Worm (Caenorhabditis elegans) whole organism, L4 larva: ENCODE results near the gene oxi-1.

Experiments used
- F37D6.2 ChIP-seq: sonication (generic microtip); optimal IDR thresholded peaks from 2 replicates; lab custom pipeline; 2016; ENCODE audit warnings: mild to moderate bottlenecking, missing genetic modification characterization, missing compliant biosample characterization
- F49E8.2 ChIP-seq: sonication (generic microtip); optimal IDR thresholded peaks from 2 replicates; lab custom pipeline; 2016; ENCODE audit warnings: missing compliant biosample characterization, mild to moderate bottlenecking, missing genetic modification characterization, borderline replicate concordance
- T26A8.4 ChIP-seq: fragments of 200-800 bp; sonication (Bioruptor generic); IDR thresholded peaks from 2 replicates; pipeline ENCODE4 v1.3.6; 2022; ENCODE audit warnings: missing genetic modification characterization, missing compliant biosample characterization
- Y105C5A.15 ChIP-seq: fragments of 200-800 bp; sonication (Bioruptor generic); IDR thresholded peaks from 2 replicates; pipeline ENCODE4 v1.3.6; 2022; ENCODE audit warnings: missing genetic modification characterization, missing compliant biosample characterization
- Y48G9A.11 ChIP-seq: fragments of 200-800 bp; sonication (Bioruptor generic); IDR thresholded peaks from 2 replicates; pipeline ENCODE4 v1.3.6; 2022; ENCODE audit warnings: missing genetic modification reagents, missing genetic modification characterization, missing compliant biosample characterization
- Y5F2A.4 ChIP-seq: fragments of 200-800 bp; sonication (Bioruptor generic); optimal IDR thresholded peaks from 2 replicates; lab custom pipeline; 2018; ENCODE audit warnings: mild to moderate bottlenecking, missing genetic modification characterization, missing compliant biosample characterization
- Y75B8A.6 ChIP-seq: fragments of 200-800 bp; sonication (Bioruptor generic); IDR thresholded peaks from 2 replicates; pipeline ENCODE4 v1.3.6; 2022; ENCODE audit warnings: missing genetic modification reagents, missing genetic modification characterization, missing compliant biosample characterization
- ceh-28 ChIP-seq: fragments of 150-350 bp; optimal IDR thresholded peaks from 2 replicates; lab custom pipeline; 2014; ENCODE audit warnings: missing biosample characterization, missing genetic modification reagents, missing genetic modification characterization
- ceh-32 ChIP-seq: sonication (generic microtip); optimal IDR thresholded peaks from 2 replicates; lab custom pipeline; 2016; ENCODE audit warnings: mild to moderate bottlenecking, missing genetic modification characterization, missing compliant biosample characterization; ENCODE audit not compliant: poor library complexity
- ceh-62 ChIP-seq: sonication (generic microtip); optimal IDR thresholded peaks from 2 replicates; lab custom pipeline; 2017; ENCODE audit warnings: missing biosample characterization, missing genetic modification characterization
- ceh-82 ChIP-seq: sonication (generic microtip); optimal IDR thresholded peaks from 2 replicates; lab custom pipeline; 2017; ENCODE audit warnings: missing biosample characterization, missing genetic modification characterization
- ctbp-1 ChIP-seq: fragments of 200-800 bp; sonication (Bioruptor generic); IDR thresholded peaks from 2 replicates; pipeline ENCODE4 v1.3.6; 2022; ENCODE audit warnings: missing genetic modification reagents, missing genetic modification characterization, missing compliant biosample characterization
- daf-12 ChIP-seq: fragments of 150-350 bp; optimal IDR thresholded peaks from 2 replicates; lab custom pipeline; 2014; ENCODE audit warnings: missing biosample characterization, missing genetic modification reagents, missing genetic modification characterization
- daf-16 ChIP-seq, 3 experiments: sonication (generic microtip); optimal IDR thresholded peaks; 2 replicates each; lab custom pipeline; 2016 to 2017; ENCODE audit warnings: missing genetic modification characterization in 3 of 3, missing genetic modification reagents in 3 of 3, mild to moderate bottlenecking in 2 of 3, missing compliant biosample characterization in 2 of 3, missing biosample characterization in 1 of 3, moderate library complexity in 1 of 3
- dmd-9 ChIP-seq: fragments of 200-800 bp; sonication (Bioruptor generic); IDR thresholded peaks from 2 replicates; pipeline ENCODE4 v1.3.6; 2022; ENCODE audit warnings: missing genetic modification reagents, missing genetic modification characterization, missing compliant biosample characterization
- dpl-1 ChIP-seq: fragments of 150-350 bp; optimal IDR thresholded peaks from 2 replicates; lab custom pipeline; 2014; ENCODE audit warnings: missing biosample characterization, missing genetic modification reagents, missing genetic modification characterization
- duxl-1 ChIP-seq: sonication (generic microtip); optimal IDR thresholded peaks from 2 replicates; lab custom pipeline; 2016; ENCODE audit warnings: mild to moderate bottlenecking, missing genetic modification characterization, moderate library complexity, missing compliant biosample characterization; ENCODE audit not compliant: poor library complexity
- egl-27 ChIP-seq: sonication (generic microtip); optimal IDR thresholded peaks from 3 replicates; lab custom pipeline; 2017; ENCODE audit warnings: missing biosample characterization, missing genetic modification reagents, missing genetic modification characterization
- fkh-10 ChIP-seq: fragments of 150-350 bp; optimal IDR thresholded peaks from 2 replicates; lab custom pipeline; 2014; ENCODE audit warnings: missing biosample characterization, missing genetic modification reagents, missing genetic modification characterization
- lin-15B ChIP-seq: fragments of 150-350 bp; sonication (generic microtip); optimal IDR thresholded peaks from 3 replicates; lab custom pipeline; 2014; ENCODE audit warnings: missing biosample characterization, missing genetic modification characterization
- lin-38 ChIP-seq: fragments of 200-800 bp; sonication (Bioruptor generic); IDR thresholded peaks from 2 replicates; pipeline ENCODE4 v1.3.6; 2022; ENCODE audit warnings: missing genetic modification reagents, missing genetic modification characterization, missing compliant biosample characterization
- madf-9 ChIP-seq: fragments of 200-800 bp; sonication (Bioruptor generic); conservative IDR thresholded peaks from 2 replicates; pipeline ENCODE4 v1.3.6; 2022; ENCODE audit warnings: missing genetic modification reagents, missing genetic modification characterization, missing compliant biosample characterization
- mdl-1 ChIP-seq, 2 experiments: fragments of 150-350 bp in 1 of 2; sonication (generic microtip) in 1 of 2; optimal IDR thresholded peaks; 2 replicates each; lab custom pipeline; 2014 to 2017; ENCODE audit warnings: missing biosample characterization in 2 of 2, missing genetic modification characterization in 2 of 2
- mdt-29 ChIP-seq: fragments of 200-800 bp; sonication (Bioruptor generic); IDR thresholded peaks from 2 replicates; pipeline ENCODE4 v1.3.6; 2022; ENCODE audit warnings: missing genetic modification reagents, missing genetic modification characterization, missing compliant biosample characterization
- mes-2 ChIP-seq: sonication (generic microtip); optimal IDR thresholded peaks from 2 replicates; lab custom pipeline; 2016; ENCODE audit warnings: missing genotype, mild to moderate bottlenecking, missing genetic modification characterization, missing compliant biosample characterization; ENCODE audit not compliant: poor library complexity, severe bottlenecking
- nhr-10 ChIP-seq: fragments of 150-350 bp; optimal IDR thresholded peaks from 2 replicates; lab custom pipeline; 2014; ENCODE audit warnings: missing biosample characterization, missing genetic modification characterization
- nhr-11 ChIP-seq: fragments of 150-350 bp; optimal IDR thresholded peaks from 2 replicates; lab custom pipeline; 2014; ENCODE audit warnings: missing biosample characterization, missing genetic modification characterization
- nhr-41 ChIP-seq: fragments of 200-800 bp; sonication (Bioruptor generic); IDR thresholded peaks from 2 replicates; pipeline ENCODE4 v1.3.6; 2022; ENCODE audit warnings: missing genetic modification reagents, missing genetic modification characterization, missing compliant biosample characterization
- nhr-48 ChIP-seq: sonication (generic microtip); optimal IDR thresholded peaks from 2 replicates; lab custom pipeline; 2016; ENCODE audit warnings: mild to moderate bottlenecking, missing genetic modification characterization, missing compliant biosample characterization
- nhr-6 ChIP-seq: fragments of 150-350 bp; optimal IDR thresholded peaks from 2 replicates; lab custom pipeline; 2014; ENCODE audit warnings: missing biosample characterization, missing genetic modification characterization
- nhr-77 ChIP-seq: fragments of 150-350 bp; optimal IDR thresholded peaks from 2 replicates; lab custom pipeline; 2014; ENCODE audit warnings: missing biosample characterization, missing genetic modification characterization
- pha-4 ChIP-seq, 2 experiments: fragments of 150-350 bp in 1 of 2; fragments of 200-800 bp in 1 of 2; sonication (Bioruptor generic) in 1 of 2; IDR thresholded peaks in 1 of 2; optimal IDR thresholded peaks in 1 of 2; 2 replicates each; pipeline versions ENCODE4 v1.3.6 to Lab custom; 2014 to 2022; ENCODE audit warnings: missing genetic modification characterization in 2 of 2, missing genetic modification reagents in 2 of 2, missing biosample characterization in 1 of 2, missing compliant biosample characterization in 1 of 2
- rbr-2 ChIP-seq: sonication (generic microtip); optimal IDR thresholded peaks from 2 replicates; lab custom pipeline; 2016; ENCODE audit warnings: missing genotype, missing genetic modification characterization, missing compliant biosample characterization
- skn-1 ChIP-seq: fragments of 150-350 bp; optimal IDR thresholded peaks from 2 replicates; lab custom pipeline; 2014; ENCODE audit warnings: missing biosample characterization, missing genetic modification characterization
- snpc-1.2 ChIP-seq: fragments of 200-800 bp; sonication (Bioruptor generic); IDR thresholded peaks from 2 replicates; pipeline ENCODE4 v1.3.6; 2022; ENCODE audit warnings: missing genetic modification reagents, missing genetic modification characterization, missing compliant biosample characterization
- snpc-4 ChIP-seq: fragments of 150-350 bp; optimal IDR thresholded peaks from 2 replicates; lab custom pipeline; 2014; ENCODE audit warnings: missing biosample characterization, missing genetic modification characterization
- unc-62 ChIP-seq, 3 experiments: fragments of 150-350 bp in 1 of 3; sonication (generic microtip); optimal IDR thresholded peaks in 2 of 3; peaks in 1 of 3; 1 replicate in 1 of 3; 2 replicates in 2 of 3; lab custom pipeline; 2014 to 2017; ENCODE audit warnings: missing biosample characterization in 3 of 3, missing genetic modification characterization in 3 of 3, missing genetic modification reagents in 3 of 3, missing genotype in 1 of 3
- vab-7 ChIP-seq: fragments of 200-800 bp; sonication (Bioruptor generic); IDR thresholded peaks from 2 replicates; pipeline ENCODE4 v1.3.6; 2022; ENCODE audit warnings: missing genetic modification reagents, missing genetic modification characterization, missing compliant biosample characterization
- zfp-3 ChIP-seq: fragments of 200-800 bp; sonication (Bioruptor generic); conservative IDR thresholded peaks from 2 replicates; pipeline ENCODE4 v1.3.6; 2022; ENCODE audit warnings: missing genetic modification reagents, missing genetic modification characterization, missing compliant biosample characterization
- zip-11 ChIP-seq: fragments of 200-800 bp; sonication (Bioruptor generic); IDR thresholded peaks from 2 replicates; pipeline ENCODE4 v1.3.6; 2022; ENCODE audit warnings: missing genetic modification characterization, missing compliant biosample characterization
- zip-2 ChIP-seq: fragments of 150-350 bp; optimal IDR thresholded peaks from 2 replicates; lab custom pipeline; 2014; ENCODE audit warnings: missing biosample characterization, missing genetic modification characterization
- ztf-7 ChIP-seq: fragments of 150-350 bp; optimal IDR thresholded peaks from 2 replicates; lab custom pipeline; 2014; ENCODE audit warnings: missing biosample characterization, missing genetic modification characterization

Gene oxi-1

ce11 chrIII:10895817-10896413, 37.8 kb downstream of the oxi-1 start, which contains the start of gene com-1:
Gene com-1, plus strand, starts transcription at chrIII:10896363.
- TF ChIP-seq Y105C5A.15 (no peak), lin-38 (GFP tag; lab: Robert Waterston, UW) (peak; percentile 92), nhr-6 (tag; lab: Kevin White, UChicago) (peak; percentile 21), daf-16 (GFP tag; optimal IDR thresholded peaks at IDR 0.05; lab: Kevin White, UChicago) (peak in 1 of 2 experiments; percentile 7), daf-16 (tag; optimal IDR thresholded peaks at IDR 0.05; lab: Kevin White, UChicago) (no peak), rbr-2 (tag; lab: Kevin White, UChicago) (peak; percentile 12), dpl-1 (GFP tag; lab: Kevin White, UChicago) (peak; percentile 52), nhr-48 (tag; lab: Kevin White, UChicago) (no peak), egl-27 (no peak), mes-2 (peak; percentile 79), duxl-1 (tag; lab: Kevin White, UChicago) (no peak)

ce11 chrIII:10902341-10902740, 44.3 kb downstream of the oxi-1 start, which contains the start of gene unc-119:
Gene unc-119, plus strand, starts transcription at chrIII:10902641.
- TF ChIP-seq ceh-82 (tag; lab: Kevin White, UChicago) (no peak), Y48G9A.11 (GFP tag; lab: Robert Waterston, UW) (no peak), F37D6.2 (tag; lab: Kevin White, UChicago) (no peak), rbr-2 (tag; lab: Kevin White, UChicago) (no peak), zip-2 (tag; lab: Kevin White, UChicago) (no peak), nhr-6 (tag; lab: Kevin White, UChicago) (no peak), ztf-7 (tag; lab: Kevin White, UChicago) (no peak), daf-12 (tag; lab: Kevin White, UChicago) (no peak), Y105C5A.15 (no peak), duxl-1 (tag; lab: Kevin White, UChicago) (no peak), T26A8.4 (GFP tag; lab: Robert Waterston, UW) (no peak), nhr-48 (tag; lab: Kevin White, UChicago) (no peak), ceh-62 (tag; lab: Kevin White, UChicago) (no peak), Y75B8A.6 (GFP tag; lab: Robert Waterston, UW) (no peak), snpc-4 (tag; lab: Kevin White, UChicago) (no peak), vab-7 (GFP tag; lab: Robert Waterston, UW) (no peak), Y5F2A.4 (GFP tag; lab: Kevin White, UChicago) (no peak), ceh-28 (no peak)

ce11 chrIII:10903009-10903609, 45.0 kb downstream of the oxi-1 start:
- TF ChIP-seq dmd-9 (GFP tag; lab: Robert Waterston, UW) (no peak), lin-15B (no peak), unc-62 (GFP tag; optimal IDR thresholded peaks at IDR 0.05 in 1 of 2; lab: Kevin White, UChicago) (peak in 1 of 2 experiments; percentile 78), unc-62 (tag; optimal IDR thresholded peaks at IDR 0.05; lab: Kevin White, UChicago) (no peak), snpc-1.2 (no peak), Y5F2A.4 (GFP tag; lab: Kevin White, UChicago) (no peak), nhr-77 (no peak), madf-9 (no peak), snpc-4 (tag; lab: Kevin White, UChicago) (no peak), ceh-28 (no peak), pha-4 (GFP tag; IDR thresholded peaks at IDR 0.05; lab: Robert Waterston, UW) (no peak), pha-4 (tag; optimal IDR thresholded peaks at IDR 0.05; lab: Kevin White, UChicago) (no peak), mdl-1 (tag; optimal IDR thresholded peaks at IDR 0.05; lab: Kevin White, UChicago) (peak in 1 of 2 experiments; percentile 57), egl-27 (no peak), ceh-32 (tag; lab: Kevin White, UChicago) (no peak), fkh-10 (GFP tag; lab: Kevin White, UChicago) (peak; percentile 76), mdt-29 (no peak), ctbp-1 (GFP tag; lab: Robert Waterston, UW) (no peak), Y105C5A.15 (no peak), nhr-11 (tag; lab: Kevin White, UChicago) (peak; percentile 77), nhr-41 (GFP tag; lab: Robert Waterston, UW) (no peak), mes-2 (peak; percentile 1), rbr-2 (tag; lab: Kevin White, UChicago) (peak; percentile 46), nhr-10 (no peak), T26A8.4 (GFP tag; lab: Robert Waterston, UW) (no peak), skn-1 (tag; lab: Kevin White, UChicago) (no peak), ceh-62 (tag; lab: Kevin White, UChicago) (no peak), F49E8.2 (tag; lab: Kevin White, UChicago) (no peak), zfp-3 (GFP tag; lab: Robert Waterston, UW) (no peak), zip-11 (GFP tag; lab: Robert Waterston, UW) (no peak)
